Worm (Caenorhabditis elegans): ENCODE data around the gene M163.9.
A peak's percentile ranks its signal among the peaks of the same experiment; 100 is the strongest.

M163.9 gene

DNA sequence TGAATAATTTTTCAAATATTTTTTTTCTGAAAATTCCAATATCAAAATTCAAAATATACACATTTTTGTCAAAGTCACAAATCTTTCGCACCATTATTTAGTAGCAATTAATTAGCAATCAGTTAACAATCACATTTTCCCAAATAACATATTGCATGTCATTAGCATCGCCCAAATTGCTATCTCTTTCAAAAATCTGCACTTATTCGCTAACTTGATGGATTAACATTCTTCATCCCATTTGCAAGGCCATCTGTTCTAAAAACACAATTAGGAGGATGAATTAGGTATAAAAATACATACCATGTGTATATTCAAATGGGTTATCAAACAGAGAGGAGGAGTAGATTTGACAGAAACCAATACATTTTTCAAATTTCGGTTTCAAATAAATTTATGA, 17.9 kb downstream of the M163.9 start:
- TF ChIP-seq dao-5 (tag; optimal IDR thresholded peaks at IDR 0.05) (no peak), W03F9.2 (tag; optimal IDR thresholded peaks at IDR 0.05) (no peak), him-1 (tag; optimal IDR thresholded peaks at IDR 0.05) (no peak)

- no peak for TF ChIP-seq dao-5 (tag; optimal IDR thresholded peaks at IDR 0.05)
- TF ChIP-seq him-1 (tag; optimal IDR thresholded peaks at IDR 0.05) = no peak
- no peak for TF ChIP-seq W03F9.2 (tag; optimal IDR thresholded peaks at IDR 0.05)
These were observed 18.4 kb downstream of the M163.9 start for ce11 chrX:14487832-14488231.

- no peak for TF ChIP-seq dao-5 (tag; optimal IDR thresholded peaks at IDR 0.05)
- no peak for TF ChIP-seq W03F9.2 (tag; optimal IDR thresholded peaks at IDR 0.05)
- no peak for TF ChIP-seq him-1 (tag; optimal IDR thresholded peaks at IDR 0.05)
These were observed 20.6 kb downstream of the M163.9 start, which contains the start of gene his-24 for ce11 chrX:14489945-14490344. Gene his-24, plus strand, starts transcription at chrX:14490094.

ce11 chrX:14490486-14490885, 21.1 kb downstream of the M163.9 start:
- TF ChIP-seq dao-5 (tag; optimal IDR thresholded peaks at IDR 0.05) (no peak), him-1 (tag; optimal IDR thresholded peaks at IDR 0.05) (no peak), W03F9.2 (tag; optimal IDR thresholded peaks at IDR 0.05) (no peak)

DNA sequence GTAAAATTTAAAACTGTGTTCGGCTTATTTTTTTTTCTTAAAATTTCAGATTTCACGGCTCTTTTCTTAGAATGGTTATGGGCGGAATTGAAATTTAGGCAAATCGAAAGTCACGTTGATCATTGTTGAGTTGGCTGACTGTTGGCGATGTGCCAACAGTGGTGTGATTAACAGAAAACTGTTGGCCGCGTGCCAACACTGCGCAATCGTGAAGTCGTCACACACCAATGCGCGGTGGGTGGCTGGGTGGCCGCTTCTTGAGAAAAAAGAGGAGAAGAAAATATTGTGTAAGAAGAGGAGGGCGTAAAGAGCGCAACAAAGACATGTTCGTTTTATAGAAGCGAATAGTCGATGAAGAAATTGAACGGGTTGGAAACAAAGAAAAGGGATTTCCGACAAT, 21.7 kb downstream of the M163.9 start:
- TF ChIP-seq dao-5 (tag; optimal IDR thresholded peaks at IDR 0.05) (no peak), him-1 (tag; optimal IDR thresholded peaks at IDR 0.05) (no peak), W03F9.2 (tag; optimal IDR thresholded peaks at IDR 0.05) (no peak)

DNA sequence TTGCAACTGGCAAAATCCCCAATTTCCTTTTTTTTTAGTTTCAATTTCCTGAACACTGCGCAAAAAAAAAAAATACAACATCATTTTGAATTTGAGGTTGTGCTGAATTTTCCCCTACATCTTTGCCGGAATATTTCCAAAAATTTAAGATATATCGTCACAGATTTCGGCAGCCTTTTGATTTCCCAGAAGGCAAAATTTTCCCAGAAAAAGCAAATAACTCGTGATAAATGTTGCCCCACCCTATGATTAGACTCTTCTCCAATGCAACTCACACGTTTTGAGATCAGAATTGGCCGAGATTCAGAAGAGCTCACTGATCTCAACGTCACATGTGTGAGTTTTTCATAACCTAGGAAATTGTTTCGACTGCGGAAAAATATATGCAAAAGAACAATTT, 23.1 kb downstream of the M163.9 start:
- TF ChIP-seq dao-5 (tag; optimal IDR thresholded peaks at IDR 0.05) (no peak), him-1 (tag; optimal IDR thresholded peaks at IDR 0.05) (no peak), W03F9.2 (tag; optimal IDR thresholded peaks at IDR 0.05) (no peak)

ce11 chrX:14495075-14495474, 25.7 kb downstream of the M163.9 start:
- TF ChIP-seq him-1 (tag; optimal IDR thresholded peaks at IDR 0.05) (no peak), dao-5 (tag; optimal IDR thresholded peaks at IDR 0.05) (no peak), W03F9.2 (tag; optimal IDR thresholded peaks at IDR 0.05) (no peak)

- TF ChIP-seq W03F9.2 (tag; optimal IDR thresholded peaks at IDR 0.05) (no peak), dao-5 (tag; optimal IDR thresholded peaks at IDR 0.05) (no peak), him-1 (tag; optimal IDR thresholded peaks at IDR 0.05) (no peak)
These were observed 26.4 kb downstream of the M163.9 start, which contains the start of gene ztf-14 for ce11 chrX:14495785-14496184. Gene ztf-14, plus strand, starts transcription at chrX:14496085.

ce11 chrX:14496545-14496944, 27.2 kb downstream of the M163.9 start:
- TF ChIP-seq dao-5 (tag; optimal IDR thresholded peaks at IDR 0.05) (no peak), W03F9.2 (tag; optimal IDR thresholded peaks at IDR 0.05) (no peak), him-1 (tag; optimal IDR thresholded peaks at IDR 0.05) (no peak)

DNA sequence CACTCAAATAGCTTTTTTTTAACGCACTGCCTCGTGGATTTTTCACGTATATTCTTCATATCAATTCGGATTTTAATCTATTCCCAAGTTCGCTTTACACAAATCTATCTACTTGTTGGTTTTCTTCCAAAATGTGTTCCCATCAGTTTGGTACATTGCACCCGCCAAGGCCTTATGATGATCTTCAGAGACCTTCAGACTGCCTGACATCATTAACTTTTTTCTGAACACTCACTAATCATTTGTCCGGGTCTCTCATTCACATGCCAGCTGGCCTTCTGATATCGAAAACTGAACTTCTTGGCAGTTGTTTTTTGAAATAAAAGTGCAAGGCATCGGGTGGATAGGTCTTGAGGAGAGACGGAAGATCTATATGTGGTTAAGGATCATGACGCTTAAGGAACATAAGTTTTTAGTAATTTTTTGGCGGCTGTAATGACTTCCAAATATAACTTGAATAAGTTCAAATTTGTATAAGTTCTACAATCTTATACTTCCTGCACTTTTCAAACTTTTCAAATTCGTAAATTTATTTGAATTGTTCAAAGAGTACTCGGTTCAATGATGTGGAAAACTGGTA, 30.5 kb downstream of the M163.9 start:
- no peak for TF ChIP-seq him-1 (tag; optimal IDR thresholded peaks at IDR 0.05)
- TF ChIP-seq W03F9.2 (tag; optimal IDR thresholded peaks at IDR 0.05) = no peak

- TF ChIP-seq dao-5 (tag; optimal IDR thresholded peaks at IDR 0.05) (no peak), him-1 (tag; optimal IDR thresholded peaks at IDR 0.05) (no peak), W03F9.2 (tag; optimal IDR thresholded peaks at IDR 0.05) (no peak)
These were observed 31.2 kb downstream of the M163.9 start for ce11 chrX:14500422-14501058.

DNA sequence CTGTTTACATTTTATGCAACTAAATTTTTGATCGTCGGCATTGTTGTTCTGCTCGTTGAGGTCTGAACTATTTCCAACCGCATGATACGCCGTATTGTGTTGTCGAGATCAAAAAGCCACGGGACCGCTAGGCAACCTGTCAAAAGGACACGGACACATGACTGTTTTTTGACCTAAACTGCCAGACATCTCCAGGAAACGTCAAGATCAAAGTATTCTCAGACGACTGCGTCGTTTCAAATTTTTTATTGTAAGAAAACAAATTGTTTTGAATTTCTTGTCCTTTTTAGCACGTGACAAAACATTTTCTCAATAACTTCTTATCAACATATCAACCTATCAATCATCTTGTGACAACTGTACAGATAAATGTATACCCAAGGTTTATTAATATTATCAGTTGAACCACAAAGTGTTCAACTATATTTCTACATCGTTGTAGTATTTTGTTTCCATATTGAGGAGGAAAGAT, 32.8 kb downstream of the M163.9 start:
- TF ChIP-seq W03F9.2 (tag; optimal IDR thresholded peaks at IDR 0.05) = peak; percentile 50
- TF ChIP-seq him-1 (tag; optimal IDR thresholded peaks at IDR 0.05) = no peak

- TF ChIP-seq W03F9.2 (tag; optimal IDR thresholded peaks at IDR 0.05) (no peak), him-1 (tag; optimal IDR thresholded peaks at IDR 0.05) (no peak), dao-5 (tag; optimal IDR thresholded peaks at IDR 0.05) (no peak)
These were observed 33.9 kb downstream of the M163.9 start for ce11 chrX:14503282-14503681.

- TF ChIP-seq W03F9.2 (tag; optimal IDR thresholded peaks at IDR 0.05) = no peak
These were observed 34.6 kb downstream of the M163.9 start, which contains the start of gene M163.1 for ce11 chrX:14503800-14504550. Gene M163.1, minus strand, starts transcription at chrX:14503824.
